Fruit fly (Drosophila melanogaster) whole organism, embryonic: ENCODE results near the gene CG14331.

ENCODE experiments used
- Abd-B ChIP-seq: fragments of 200-800 bp; sonication (Bioruptor generic); optimal IDR thresholded peaks from 2 replicates; lab custom pipeline; 2018; ENCODE audit warnings: missing biosample characterization, mild to moderate bottlenecking, missing genetic modification characterization, moderate library complexity
- Aef1 ChIP-seq: fragments of 200-800 bp; sonication (Bioruptor generic); IDR thresholded peaks from 3 replicates; pipeline ENCODE4 v1.3.6; 2022; ENCODE audit warnings: missing biosample characterization, missing genetic modification characterization
- Awh ChIP-seq: fragments of 200-800 bp; sonication (Bioruptor generic); IDR thresholded peaks from 2 replicates; pipeline ENCODE4, ENCODE4 v1.3.6; 2022; ENCODE audit warnings: missing biosample characterization, missing genetic modification characterization
- Bteb2 ChIP-seq: fragments of 200-800 bp; sonication (Bioruptor generic); optimal IDR thresholded peaks from 2 replicates; lab custom pipeline; 2016; ENCODE audit warnings: missing biosample characterization, missing genetic modification characterization
- CG10209 ChIP-seq: fragments of 200-800 bp; sonication (Bioruptor generic); optimal IDR thresholded peaks from 3 replicates; lab custom pipeline; 2017; ENCODE audit warnings: missing biosample characterization, mild to moderate bottlenecking, missing genetic modification characterization, missing genetic modification reagents
- CG11723 ChIP-seq: fragments of 200-800 bp; sonication (Bioruptor generic); optimal IDR thresholded peaks from 2 replicates; lab custom pipeline; 2017; ENCODE audit warnings: missing biosample characterization, mild to moderate bottlenecking, missing genetic modification characterization
- CG1233 ChIP-seq: fragments of 200-800 bp; sonication (Bioruptor generic); optimal IDR thresholded peaks from 4 replicates; lab custom pipeline; 2018; ENCODE audit warnings: missing biosample characterization, mild to moderate bottlenecking, missing genetic modification characterization
- CG15269 ChIP-seq: fragments of 200-800 bp; sonication (Bioruptor generic); optimal IDR thresholded peaks from 2 replicates; lab custom pipeline; 2018; ENCODE audit warnings: missing biosample characterization, mild to moderate bottlenecking, missing genetic modification characterization, moderate library complexity
- CG17829 ChIP-seq: fragments of 200-800 bp; optimal IDR thresholded peaks from 2 replicates; lab custom pipeline; 2019; ENCODE audit warnings: missing biosample characterization, mild to moderate bottlenecking, missing genetic modification characterization, moderate library complexity
- CG18764 ChIP-seq: fragments of 200-800 bp; sonication (Bioruptor generic); optimal IDR thresholded peaks from 3 replicates; lab custom pipeline; 2016; ENCODE audit warnings: missing biosample characterization, missing genetic modification characterization
- CG31365 ChIP-seq: fragments of 200-800 bp; sonication (Bioruptor generic); optimal IDR thresholded peaks from 2 replicates; lab custom pipeline; 2018; ENCODE audit warnings: missing biosample characterization, mild to moderate bottlenecking, missing genetic modification characterization
- CG31441 ChIP-seq: fragments of 200-800 bp; sonication (Bioruptor generic); IDR thresholded peaks from 2 replicates; pipeline ENCODE4 v1.3.6; 2022; ENCODE audit warnings: missing biosample characterization, missing genetic modification characterization
- CG34422 ChIP-seq: fragments of 200-800 bp; sonication (Bioruptor generic); IDR thresholded peaks from 3 replicates; pipeline ENCODE4 v1.3.6; 2022; ENCODE audit warnings: missing biosample characterization, missing genetic modification characterization
- CG3995 ChIP-seq: fragments of 200-800 bp; sonication (Bioruptor generic); optimal IDR thresholded peaks from 3 replicates; lab custom pipeline; 2016; ENCODE audit warnings: missing biosample characterization, missing genetic modification characterization
- CG42726 ChIP-seq: fragments of 200-800 bp; sonication (Bioruptor generic); IDR thresholded peaks from 2 replicates; pipeline ENCODE4 v1.3.6; 2022; ENCODE audit warnings: missing biosample characterization, missing genetic modification characterization; ENCODE audit not compliant: partially characterized antibody
- CG6791 ChIP-seq: fragments of 200-800 bp; sonication (Bioruptor generic); IDR thresholded peaks from 3 replicates; pipeline ENCODE4 v1.3.6; 2022; ENCODE audit warnings: missing biosample characterization, missing genetic modification characterization; ENCODE audit not compliant: partially characterized antibody
- CG7987 ChIP-seq: fragments of 200-800 bp; sonication (Bioruptor generic); optimal IDR thresholded peaks from 2 replicates; lab custom pipeline; 2018; ENCODE audit warnings: missing biosample characterization, mild to moderate bottlenecking, missing genetic modification characterization, moderate library complexity
- CG8478 ChIP-seq: fragments of >200 bp; optimal IDR thresholded peaks from 2 replicates; lab custom pipeline; 2018
- CG9437 ChIP-seq: fragments of 200-800 bp; sonication (Bioruptor generic); optimal IDR thresholded peaks from 2 replicates; lab custom pipeline; 2018; ENCODE audit warnings: missing biosample characterization, mild to moderate bottlenecking, missing genetic modification characterization
- Dfd ChIP-seq, 2 experiments: fragments of >200 bp; optimal IDR thresholded peaks; 2 replicates each; lab custom pipeline; 2017; ENCODE audit warnings: missing biosample characterization in 2 of 2, missing genetic modification characterization in 2 of 2
- HmgZ ChIP-seq: fragments of 200-800 bp; sonication (Bioruptor generic); optimal IDR thresholded peaks from 2 replicates; lab custom pipeline; 2018; ENCODE audit warnings: missing biosample characterization, mild to moderate bottlenecking, missing genetic modification characterization
- MESR4 ChIP-seq: fragments of 200-800 bp; sonication (Bioruptor generic); optimal IDR thresholded peaks from 2 replicates; lab custom pipeline; 2018; ENCODE audit warnings: missing biosample characterization, mild to moderate bottlenecking, missing genetic modification characterization, moderate library complexity
- Med ChIP-seq: fragments of 200-800 bp; sonication (Bioruptor generic); peaks from one replicate; lab custom pipeline; 2016; ENCODE audit warnings: missing biosample characterization, missing genetic modification characterization, mild to moderate bottlenecking, inconsistent platforms, moderate library complexity
- NFAT ChIP-seq: fragments of 200-800 bp; sonication (Bioruptor generic); IDR thresholded peaks from 2 replicates; pipeline ENCODE4 v1.3.6; 2022; ENCODE audit warnings: missing biosample characterization, missing genetic modification characterization
- Poxn ChIP-seq: fragments of 200-800 bp; sonication (Bioruptor generic); IDR thresholded peaks from 2 replicates; pipeline ENCODE4 v1.3.6; 2022; ENCODE audit warnings: missing biosample characterization, missing genetic modification characterization
- Sry-β ChIP-seq: fragments of 200-800 bp; sonication (Bioruptor generic); optimal IDR thresholded peaks from 2 replicates; lab custom pipeline; 2018; ENCODE audit warnings: missing biosample characterization, mild to moderate bottlenecking, missing genetic modification characterization, moderate library complexity
- Usf ChIP-seq: fragments of 200-800 bp; sonication (Bioruptor generic); optimal IDR thresholded peaks from 2 replicates; lab custom pipeline; 2017; ENCODE audit warnings: missing genotype, missing biosample characterization, missing genetic modification characterization
- Xrp1 ChIP-seq: fragments of 200-800 bp; sonication (Bioruptor generic); IDR thresholded peaks from 2 replicates; pipeline ENCODE4 v1.3.6; 2022; ENCODE audit warnings: missing biosample characterization, missing genetic modification characterization
- bcd ChIP-seq: fragments of 200-800 bp; sonication (Bioruptor generic); optimal IDR thresholded peaks from 2 replicates; lab custom pipeline; 2017; ENCODE audit warnings: missing biosample characterization, mild to moderate bottlenecking, missing genetic modification characterization
- bsh ChIP-seq, 2 experiments: fragments of 200-800 bp; sonication (Bioruptor generic); optimal IDR thresholded peaks; 2 replicates each; lab custom pipeline; 2017 to 2018; ENCODE audit warnings: mild to moderate bottlenecking in 2 of 2, missing biosample characterization in 2 of 2, missing genetic modification characterization in 2 of 2, moderate library complexity in 1 of 2
- cg ChIP-seq: fragments of 200-800 bp; sonication (Bioruptor generic); optimal IDR thresholded peaks from 3 replicates; lab custom pipeline; 2019; ENCODE audit warnings: missing biosample characterization, mild to moderate bottlenecking, missing genetic modification characterization, moderate library complexity
- dan ChIP-seq: fragments of 200-800 bp; sonication (Bioruptor generic); IDR thresholded peaks from 2 replicates; pipeline ENCODE4 v1.3.6; 2022; ENCODE audit warnings: missing biosample characterization, missing genetic modification characterization
- esg ChIP-seq: fragments of 200-800 bp; sonication (Bioruptor generic); conservative IDR thresholded peaks from 2 replicates; pipeline ENCODE4 v1.3.6; 2022; ENCODE audit warnings: missing biosample characterization, missing genetic modification characterization
- ewg ChIP-seq: fragments of 200-800 bp; sonication (Bioruptor generic); optimal IDR thresholded peaks from 3 replicates; lab custom pipeline; 2017; ENCODE audit warnings: mild to moderate bottlenecking, missing biosample characterization, missing genetic modification reagents, missing genetic modification characterization
- fu2 ChIP-seq: fragments of 200-800 bp; sonication (Bioruptor generic); optimal IDR thresholded peaks from 2 replicates; lab custom pipeline; 2016; ENCODE audit warnings: missing biosample characterization, missing genetic modification characterization
- gce ChIP-seq: fragments of 200-800 bp; sonication (Bioruptor generic); IDR thresholded peaks from 3 replicates; pipeline ENCODE4 v1.3.6; 2022; ENCODE audit warnings: missing biosample characterization, missing genetic modification characterization
- gcm ChIP-seq: fragments of 200-800 bp; sonication (Bioruptor generic); optimal IDR thresholded peaks from 2 replicates; lab custom pipeline; 2019; ENCODE audit warnings: missing biosample characterization, mild to moderate bottlenecking, missing genetic modification characterization, moderate library complexity
- gfzf ChIP-seq: fragments of 200-800 bp; sonication (Bioruptor generic); optimal IDR thresholded peaks from 2 replicates; lab custom pipeline; 2016; ENCODE audit warnings: missing biosample characterization, mild to moderate bottlenecking, missing genetic modification characterization, moderate library complexity
- h ChIP-seq: fragments of >200 bp; optimal IDR thresholded peaks from 2 replicates; lab custom pipeline; 2017
- kni ChIP-seq: fragments of 200-800 bp; sonication (Bioruptor generic); optimal IDR thresholded peaks from 3 replicates; lab custom pipeline; 2017; ENCODE audit warnings: mild to moderate bottlenecking, missing biosample characterization, missing genetic modification reagents, missing genetic modification characterization
- oc ChIP-seq: fragments of 200-800 bp; sonication (Bioruptor generic); optimal IDR thresholded peaks from 2 replicates; lab custom pipeline; 2018; ENCODE audit warnings: missing biosample characterization, mild to moderate bottlenecking, missing genetic modification characterization, moderate library complexity
- org-1 ChIP-seq: fragments of 200-800 bp; sonication (Bioruptor generic); optimal IDR thresholded peaks from 2 replicates; lab custom pipeline; 2017; ENCODE audit warnings: missing biosample characterization, missing genetic modification characterization
- pan ChIP-seq, 4 experiments: fragments of >200 bp in 3 of 4; fragments of 200-800 bp in 1 of 4; sonication (Bioruptor generic) in 1 of 4; optimal IDR thresholded peaks in 3 of 4; IDR thresholded peaks in 1 of 4; 2 replicates each; pipeline versions ENCODE4 v1.3.6 to Lab custom; 2017 to 2022; ENCODE audit warnings: missing biosample characterization in 2 of 4, missing genetic modification characterization in 2 of 4, mixed read lengths in 1 of 4
- sd ChIP-seq: fragments of 200-800 bp; sonication (Bioruptor generic); optimal IDR thresholded peaks from 3 replicates; lab custom pipeline; 2018; ENCODE audit warnings: missing biosample characterization, mild to moderate bottlenecking, missing genetic modification characterization, moderate library complexity
- sens-2 ChIP-seq: fragments of 200-800 bp; sonication (Bioruptor generic); IDR thresholded peaks from 2 replicates; pipeline ENCODE4 v1.3.6; 2022; ENCODE audit warnings: missing biosample characterization, missing genetic modification characterization
- sr ChIP-seq: fragments of 200-800 bp; sonication (Bioruptor generic); IDR thresholded peaks from 3 replicates; pipeline ENCODE4 v1.3.6; 2022; ENCODE audit warnings: missing biosample characterization, missing genetic modification characterization
- stc ChIP-seq: fragments of 200-800 bp; sonication (Bioruptor generic); IDR thresholded peaks from 2 replicates; pipeline ENCODE4 v1.3.6; 2022; ENCODE audit warnings: missing biosample characterization, missing genetic modification characterization
- sug ChIP-seq: fragments of 200-800 bp; optimal IDR thresholded peaks from 2 replicates; lab custom pipeline; 2019; ENCODE audit warnings: missing biosample characterization, mild to moderate bottlenecking, missing genetic modification characterization, moderate library complexity
- trem ChIP-seq: fragments of 200-800 bp; optimal IDR thresholded peaks from 3 replicates; lab custom pipeline; 2019; ENCODE audit warnings: missing biosample characterization, mild to moderate bottlenecking, missing genetic modification characterization, moderate library complexity

Gene CG14331

DNA sequence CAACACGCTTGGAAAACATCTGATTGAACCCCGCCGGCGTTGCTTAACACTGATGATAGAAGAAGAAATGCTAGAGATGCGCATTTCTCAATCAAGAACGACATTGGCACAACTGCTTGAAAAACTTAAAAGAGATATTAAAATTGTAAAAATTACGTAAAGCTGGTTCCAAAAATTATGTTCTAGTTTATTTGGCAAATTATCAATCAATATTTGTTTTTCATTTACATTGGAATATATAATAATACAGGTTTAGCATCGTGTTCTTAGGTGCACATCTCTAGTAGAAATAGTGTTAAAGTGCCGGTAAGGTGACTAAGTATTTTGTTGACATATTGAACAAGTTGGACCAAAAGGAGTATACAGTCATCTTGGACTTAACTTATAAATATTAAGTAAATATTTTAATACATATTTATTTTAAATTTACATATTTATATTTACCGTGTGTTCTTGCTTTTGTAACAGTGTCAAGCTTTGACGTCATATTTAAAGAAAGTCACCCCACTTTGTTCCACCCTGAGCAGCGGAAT is 49.1 kb downstream of the CG14331 start, which contains the start of the genes Brf and sds22 (continued):
- TF ChIP-seq bsh (GFP tag; optimal IDR thresholded peaks at IDR 0.05; lab: Kevin White, UChicago) (peak; percentile 80 to 94), CG31441 (GFP tag; lab: Robert Waterston, UW) (peak; percentile 94), CG7987 (peak; percentile 70), CG1233 (GFP tag; lab: Kevin White, UChicago) (peak; percentile 95), Bteb2 (GFP tag; lab: Kevin White, UChicago) (peak; percentile 94), Abd-B (GFP tag; lab: Kevin White, UChicago) (peak; percentile 97), oc (peak; percentile 88), trem (tag; lab: Kevin White, UChicago) (peak; percentile 94), Med (GFP tag; lab: Kevin White, UChicago) (peak; percentile 99), gfzf (peak; percentile 34), Sry-β (GFP tag; lab: Kevin White, UChicago) (peak; percentile 76), Awh (GFP tag; lab: Robert Waterston, UW) (peak; percentile 79; the same call in 1 of the 2 replicates), fu2 (GFP tag; lab: Kevin White, UChicago) (peak; percentile 96), MESR4 (GFP tag; lab: Kevin White, UChicago) (peak; percentile 36), stc (peak; percentile 85), CG42726 (GFP tag; lab: Robert Waterston, UW) (no peak), CG15269 (peak; percentile 95), pan (optimal IDR thresholded peaks at IDR 0.05; lab: Kevin White, UChicago) (no peak), pan (GFP tag; optimal IDR thresholded peaks at IDR 0.05 in 1 of 2, IDR thresholded peaks at IDR 0.05 in 1 of 2) (peak in 1 of 2 experiments; percentile 93), Dfd (GFP tag; optimal IDR thresholded peaks at IDR 0.05; lab: Kevin White, UChicago) (peak in 1 of 2 experiments; percentile 91), h (no peak), Usf (GFP tag; lab: Kevin White, UChicago) (peak; percentile 93), Aef1 (GFP tag; lab: Robert Waterston, UW) (peak; percentile 94), cg (GFP tag; lab: Kevin White, UChicago) (no peak), gce (GFP tag; lab: Robert Waterston, UW) (peak; percentile 63; the same call in 1 of the 3 replicates), CG17829 (tag; lab: Kevin White, UChicago) (peak; percentile 96), gcm (GFP tag; lab: Kevin White, UChicago) (peak; percentile 90), sug (peak; percentile 97), HmgZ (tag; lab: Kevin White, UChicago) (peak; percentile 97), ewg (peak; percentile 87), sr (GFP tag; lab: Robert Waterston, UW) (peak; percentile 48; the same call in 2 of the 3 replicates), CG18764 (GFP tag; lab: Kevin White, UChicago) (peak; percentile 95), CG31365 (tag; lab: Kevin White, UChicago) (peak; percentile 76), CG34422 (GFP tag; lab: Robert Waterston, UW) (peak; percentile 97), CG11723 (GFP tag; lab: Kevin White, UChicago) (peak; percentile 88), NFAT (GFP tag; lab: Robert Waterston, UW) (peak; percentile 89), sens-2 (GFP tag; lab: Robert Waterston, UW) (peak; percentile 87; the same call in 1 of the 2 replicates), kni (GFP tag; lab: Kevin White, UChicago) (peak; percentile 74), CG6791 (GFP tag; lab: Robert Waterston, UW) (0 out of 3 replicates have a peak, but pooled peaks have one; percentile 40), dan (GFP tag; lab: Robert Waterston, UW) (peak; percentile 86), Poxn (GFP tag; lab: Robert Waterston, UW) (peak; percentile 82), Xrp1 (GFP tag; lab: Robert Waterston, UW) (peak; percentile 95), bcd (peak; percentile 95), sd (tag; lab: Kevin White, UChicago) (peak; percentile 88), CG10209 (peak; percentile 95), esg (GFP tag; lab: Robert Waterston, UW) (peak; percentile 91), CG3995 (peak; percentile 77), org-1 (GFP tag; lab: Kevin White, UChicago) (peak; percentile 87), CG9437 (GFP tag; lab: Kevin White, UChicago) (peak; percentile 88), CG8478 (lab: Kevin White, UChicago) (no peak)
